Worm (Caenorhabditis elegans): Measurements from ENCODE around the gene Y97E10AR.2.

Gene Y97E10AR.2

ce11 chrV:8039085-8039525 lies 43.1 kb downstream of the Y97E10AR.2 start:
- TF ChIP-seq lin-1 (GFP tag; IDR thresholded peaks at IDR 0.05) = peak; percentile 52; the same call in 1 of the 2 replicates
- peak; percentile 83 for TF ChIP-seq duxl-1 (tag; optimal IDR thresholded peaks at IDR 0.05; ENCODE audit: poor library complexity)
- peak; percentile 57; the same call in 1 of the 2 replicates for TF ChIP-seq T26A8.4 (GFP tag; IDR thresholded peaks at IDR 0.05)
- peak in 1 of 2 experiments; percentile 47 for TF ChIP-seq lsy-2 (tag; optimal IDR thresholded peaks at IDR 0.05)
- no peak for TF ChIP-seq dpl-1 (GFP tag; optimal IDR thresholded peaks at IDR 0.05)
- peak; percentile 82; the same call in 1 of the 2 replicates for TF ChIP-seq zfp-3 (GFP tag; conservative IDR thresholded peaks at IDR 0.05)
- TF ChIP-seq dve-1 (tag; optimal IDR thresholded peaks at IDR 0.05; ENCODE audit: insufficient read depth) = peak; percentile 16
- peak; percentile 15 for TF ChIP-seq hlh-11 (tag; optimal IDR thresholded peaks at IDR 0.05)
- TF ChIP-seq aha-1 (tag) = peak; percentile 52
- no peak for TF ChIP-seq ama-1 (optimal IDR thresholded peaks at IDR 0.05)
- TF ChIP-seq set-16 (GFP tag; IDR thresholded peaks at IDR 0.05) = no peak
- TF ChIP-seq attf-4 (tag; optimal IDR thresholded peaks at IDR 0.05) = peak; percentile 30
- peak; percentile 79 for TF ChIP-seq mep-1 (tag; optimal IDR thresholded peaks at IDR 0.05)
- no peak for TF ChIP-seq snpc-4 (tag; optimal IDR thresholded peaks at IDR 0.05)
- TF ChIP-seq tra-1 (GFP tag; IDR thresholded peaks at IDR 0.05) = peak; percentile 19; the same call in 1 of the 2 replicates
- peak; percentile 61 for TF ChIP-seq spr-1 (tag; optimal IDR thresholded peaks at IDR 0.05)
- TF ChIP-seq cey-2 (tag; optimal IDR thresholded peaks at IDR 0.05; ENCODE audit: borderline replicate concordance, insufficient read depth) = no peak
- TF ChIP-seq nhr-11 (tag; optimal IDR thresholded peaks at IDR 0.05) = no peak
- no peak for TF ChIP-seq zip-2 (tag; optimal IDR thresholded peaks at IDR 0.05)
- no peak for TF ChIP-seq Y105C5A.15 (GFP tag; IDR thresholded peaks at IDR 0.05)
- peak; percentile 44 for TF ChIP-seq nhr-102 (tag; optimal IDR thresholded peaks at IDR 0.05)
- 0 out of 2 replicates have a peak, but pooled peaks have one; percentile 9 for TF ChIP-seq pha-4 (GFP tag; IDR thresholded peaks at IDR 0.05)
- TF ChIP-seq pha-4 (tag; optimal IDR thresholded peaks at IDR 0.05) = no peak
- no peak for TF ChIP-seq mxl-2 (GFP tag; conservative IDR thresholded peaks at IDR 0.05)
- no peak for TF ChIP-seq mdl-1 (tag; optimal IDR thresholded peaks at IDR 0.05)
- TF ChIP-seq gei-8 (GFP tag; optimal IDR thresholded peaks at IDR 0.05) = no peak
- TF ChIP-seq nhr-111 (GFP tag; optimal IDR thresholded peaks at IDR 0.05) = peak; percentile 24
- TF ChIP-seq nhr-25 (tag; optimal IDR thresholded peaks at IDR 0.05; ENCODE audit: borderline replicate concordance, insufficient read depth) = peak; percentile 85
- TF ChIP-seq mes-2 (tag; optimal IDR thresholded peaks at IDR 0.05; ENCODE audit: poor library complexity, severe bottlenecking) = peak; percentile 0
- TF ChIP-seq lim-7 (GFP tag; IDR thresholded peaks at IDR 0.05) = no peak

- TF ChIP-seq ama-1 (optimal IDR thresholded peaks at IDR 0.05) = peak; percentile 70
- TF ChIP-seq unc-39 (tag; optimal IDR thresholded peaks at IDR 0.05) = no peak
These were observed 43.6 kb downstream of the Y97E10AR.2 start for ce11 chrV:8039606-8040005.

- no peak for TF ChIP-seq spr-1 (tag; optimal IDR thresholded peaks at IDR 0.05)
- TF ChIP-seq mxl-2 (GFP tag; conservative IDR thresholded peaks at IDR 0.05) = no peak
- no peak for TF ChIP-seq lin-39 (tag; optimal IDR thresholded peaks at IDR 0.05)
- TF ChIP-seq pqm-1 (tag; optimal IDR thresholded peaks at IDR 0.05) = no peak
- peak; percentile 42 for TF ChIP-seq hlh-30 (tag; optimal IDR thresholded peaks at IDR 0.05; ENCODE audit: insufficient read depth)
- TF ChIP-seq lir-3 (tag; optimal IDR thresholded peaks at IDR 0.05) = no peak
- TF ChIP-seq ceh-82 (tag; optimal IDR thresholded peaks at IDR 0.05) = no peak
- no peak for TF ChIP-seq tra-1 (GFP tag; IDR thresholded peaks at IDR 0.05)
- no peak for TF ChIP-seq ZK546.5 (tag; optimal IDR thresholded peaks at IDR 0.05)
- no peak for TF ChIP-seq F49E8.2 (tag; optimal IDR thresholded peaks at IDR 0.05; ENCODE audit: borderline replicate concordance)
- TF ChIP-seq F26F4.8 (GFP tag; conservative IDR thresholded peaks at IDR 0.05) = no peak
- TF ChIP-seq ceh-32 (tag; optimal IDR thresholded peaks at IDR 0.05; ENCODE audit: poor library complexity) = no peak
- TF ChIP-seq hmg-1.1 (GFP tag; IDR thresholded peaks at IDR 0.05) = no peak
- TF ChIP-seq unc-39 (tag; optimal IDR thresholded peaks at IDR 0.05) = no peak
- no peak for TF ChIP-seq duxl-1 (tag; optimal IDR thresholded peaks at IDR 0.05; ENCODE audit: poor library complexity)
- no peak for TF ChIP-seq snpc-1.2 (GFP tag; IDR thresholded peaks at IDR 0.05)
- TF ChIP-seq ztf-7 (tag; optimal IDR thresholded peaks at IDR 0.05) = no peak
- no peak for TF ChIP-seq saeg-2 (GFP tag; IDR thresholded peaks at IDR 0.05)
- TF ChIP-seq dve-1 (tag; optimal IDR thresholded peaks at IDR 0.05; ENCODE audit: insufficient read depth) = peak; percentile 51
- no peak for TF ChIP-seq nhr-11 (tag; optimal IDR thresholded peaks at IDR 0.05)
- TF ChIP-seq sdz-12 (GFP tag; optimal IDR thresholded peaks at IDR 0.05) = no peak
- TF ChIP-seq nhr-77 (tag; optimal IDR thresholded peaks at IDR 0.05) = no peak
These were observed 44.5 kb downstream of the Y97E10AR.2 start for ce11 chrV:8040247-8041084.

Data from whole organism, L4 larva.